Worm (Caenorhabditis elegans): ENCODE results near the gene irld-49.

Gene irld-49

ce11 chrII:2927533-2927932 lies 16.4 kb upstream of the irld-49 start, which contains the start of the genes ZK355.3 and ZK355.8:
Gene ZK355.3, minus strand, starts transcription at chrII:2927633.
Gene ZK355.8, plus strand, starts transcription at chrII:2927804.
- TF ChIP-seq nhr-129 (tag; optimal IDR thresholded peaks at IDR 0.05) (no peak), R02D3.7 (tag; optimal IDR thresholded peaks at IDR 0.05) (no peak), dmd-4 (tag; optimal IDR thresholded peaks at IDR 0.05) (no peak), nhr-237 (tag; optimal IDR thresholded peaks at IDR 0.05) (no peak), nhr-10 (tag; optimal IDR thresholded peaks at IDR 0.05) (no peak), sem-4 (tag; optimal IDR thresholded peaks at IDR 0.05) (no peak), alr-1 (tag; optimal IDR thresholded peaks at IDR 0.05) (no peak), lin-39 (tag; optimal IDR thresholded peaks at IDR 0.05) (no peak), unc-62 (GFP tag; optimal IDR thresholded peaks at IDR 0.05) (no peak), ztf-1 (GFP tag; conservative IDR thresholded peaks at IDR 0.05) (no peak), snpc-4 (tag; optimal IDR thresholded peaks at IDR 0.05) (no peak), mbf-1 (tag; optimal IDR thresholded peaks at IDR 0.05) (no peak), lin-13 (GFP tag; optimal IDR thresholded peaks at IDR 0.05) (no peak), crh-2 (tag; optimal IDR thresholded peaks at IDR 0.05) (no peak)

ce11 chrII:2929846-2930245 lies 14.1 kb upstream of the irld-49 start:
- TF ChIP-seq crh-2 (tag; optimal IDR thresholded peaks at IDR 0.05): no peak

ce11 chrII:2930499-2930898 lies 13.5 kb upstream of the irld-49 start, which contains the start of the genes irld-64 and irld-63:
Gene irld-64, minus strand, starts transcription at chrII:2930599.
Gene irld-63, plus strand, starts transcription at chrII:2930728.
- no peak for TF ChIP-seq R02D3.7 (tag; optimal IDR thresholded peaks at IDR 0.05)
- no peak for TF ChIP-seq ZK546.5 (tag; optimal IDR thresholded peaks at IDR 0.05)
- no peak for TF ChIP-seq mab-5 (tag; optimal IDR thresholded peaks at IDR 0.05)
- no peak for TF ChIP-seq snpc-4 (tag; optimal IDR thresholded peaks at IDR 0.05)

ce11 chrII:2931564-2931963 lies 12.4 kb upstream of the irld-49 start:
- TF ChIP-seq lin-11 (tag; optimal IDR thresholded peaks at IDR 0.05) (no peak), ceh-82 (tag; optimal IDR thresholded peaks at IDR 0.05) (no peak), nhr-21 (tag; optimal IDR thresholded peaks at IDR 0.05) (no peak), unc-55 (GFP tag; optimal IDR thresholded peaks at IDR 0.05) (no peak), dmd-4 (tag; optimal IDR thresholded peaks at IDR 0.05) (no peak), sem-4 (tag; optimal IDR thresholded peaks at IDR 0.05) (no peak), lin-13 (GFP tag; optimal IDR thresholded peaks at IDR 0.05) (no peak), ceh-16 (tag; optimal IDR thresholded peaks at IDR 0.05) (no peak), nhr-25 (tag; optimal IDR thresholded peaks at IDR 0.05) (no peak), unc-62 (GFP tag; optimal IDR thresholded peaks at IDR 0.05) (no peak), sma-3 (GFP tag; optimal IDR thresholded peaks at IDR 0.05) (no peak)

- TF ChIP-seq nhr-237 (tag; optimal IDR thresholded peaks at IDR 0.05): no peak
- TF ChIP-seq ztf-4 (tag; optimal IDR thresholded peaks at IDR 0.05): no peak
- no peak for TF ChIP-seq egl-27 (tag; optimal IDR thresholded peaks at IDR 0.05)
- TF ChIP-seq unc-55 (GFP tag; optimal IDR thresholded peaks at IDR 0.05): no peak
- no peak for TF ChIP-seq nhr-10 (tag; optimal IDR thresholded peaks at IDR 0.05)
- no peak for TF ChIP-seq dmd-4 (tag; optimal IDR thresholded peaks at IDR 0.05)
- TF ChIP-seq zag-1 (tag; optimal IDR thresholded peaks at IDR 0.05): no peak
- no peak for TF ChIP-seq mab-5 (tag; optimal IDR thresholded peaks at IDR 0.05)
- TF ChIP-seq ceh-82 (tag; optimal IDR thresholded peaks at IDR 0.05): no peak
- no peak for TF ChIP-seq Y55F3AM.14 (GFP tag; optimal IDR thresholded peaks at IDR 0.05)
- no peak for TF ChIP-seq peb-1 (tag; optimal IDR thresholded peaks at IDR 0.05)
- no peak for TF ChIP-seq ZK546.5 (tag; optimal IDR thresholded peaks at IDR 0.05)
- TF ChIP-seq elt-1 (tag; optimal IDR thresholded peaks at IDR 0.05): no peak
These were observed 9.6 kb upstream of the irld-49 start, which contains the start of gene irld-67 for ce11 chrII:2934354-2934753. Gene irld-67, minus strand, starts transcription at chrII:2934454.

ce11 chrII:2937852-2938251 lies 6.1 kb upstream of the irld-49 start, which contains the start of gene irld-65:
Gene irld-65, minus strand, starts transcription at chrII:2937952.
- TF ChIP-seq elt-1 (tag; optimal IDR thresholded peaks at IDR 0.05): no peak
- TF ChIP-seq nhr-237 (tag; optimal IDR thresholded peaks at IDR 0.05): no peak
- no peak for TF ChIP-seq nhr-77 (tag; optimal IDR thresholded peaks at IDR 0.05)
- TF ChIP-seq ztf-1 (GFP tag; conservative IDR thresholded peaks at IDR 0.05): no peak
- no peak for TF ChIP-seq alr-1 (tag; optimal IDR thresholded peaks at IDR 0.05)
- no peak for TF ChIP-seq lin-13 (GFP tag; optimal IDR thresholded peaks at IDR 0.05)
- no peak for TF ChIP-seq mbf-1 (tag; optimal IDR thresholded peaks at IDR 0.05)
- no peak for TF ChIP-seq sma-3 (GFP tag; optimal IDR thresholded peaks at IDR 0.05)
- TF ChIP-seq unc-55 (GFP tag; optimal IDR thresholded peaks at IDR 0.05): no peak
- no peak for TF ChIP-seq fos-1 (tag; optimal IDR thresholded peaks at IDR 0.05)
- no peak for TF ChIP-seq ceh-16 (tag; optimal IDR thresholded peaks at IDR 0.05)
